Worm (Caenorhabditis elegans) whole organism, early embryonic: ENCODE data around the gene F45G2.9.

Experiments used
- F13C5.2 ChIP-seq: sonication (generic microtip); optimal IDR thresholded peaks from 2 replicates; lab custom pipeline; 2017; ENCODE audit warnings: mild to moderate bottlenecking, missing genetic modification characterization, inconsistent platforms, missing compliant biosample characterization
- ama-1 ChIP-seq: fragments of 150-350 bp; optimal IDR thresholded peaks from 2 replicates; lab custom pipeline; 2014
- ceh-13 ChIP-seq: fragments of 200-800 bp; sonication (Bioruptor generic); optimal IDR thresholded peaks from 2 replicates; lab custom pipeline; 2018; ENCODE audit warnings: mild to moderate bottlenecking, missing genetic modification characterization, missing compliant biosample characterization
- hnd-1 ChIP-seq: sonication (generic microtip); optimal IDR thresholded peaks from 2 replicates; lab custom pipeline; 2016; ENCODE audit warnings: missing genetic modification characterization, missing compliant biosample characterization
- pes-1 ChIP-seq: fragments of 200-800 bp; sonication (Bioruptor generic); IDR thresholded peaks from 2 replicates; pipeline ENCODE4 v1.3.6; 2022; ENCODE audit warnings: missing genetic modification reagents, missing genetic modification characterization, missing compliant biosample characterization

- TF ChIP-seq hnd-1 (tag; lab: Kevin White, UChicago) (no peak), pes-1 (GFP tag; lab: Robert Waterston, UW) (no peak), ama-1 (no peak), ceh-13 (no peak), F13C5.2 (tag; lab: Kevin White, UChicago) (no peak)
These were observed 2.7 kb upstream of the F45G2.9 start, which contains the start of gene ciao-2B for ce11 chrIII:13439415-13439814.
